Worm (Caenorhabditis elegans) whole organism, L4 larva: Measurements from ENCODE around the gene srx-87.

ENCODE experiments used
- D1046.2 ChIP-seq: fragments of 200-800 bp; sonication (Bioruptor generic); IDR thresholded peaks from 2 replicates; pipeline ENCODE4 v1.3.6; 2022; ENCODE audit warnings: missing genetic modification characterization, missing compliant biosample characterization
- F44E2.7 ChIP-seq: fragments of 200-800 bp; sonication (Bioruptor generic); IDR thresholded peaks from 2 replicates; pipeline ENCODE4 v2.1.2; 2022; ENCODE audit warnings: missing genetic modification characterization, missing compliant biosample characterization
- Y105C5A.15 ChIP-seq: fragments of 200-800 bp; sonication (Bioruptor generic); IDR thresholded peaks from 2 replicates; pipeline ENCODE4 v1.3.6; 2022; ENCODE audit warnings: missing genetic modification characterization, missing compliant biosample characterization
- Y5F2A.4 ChIP-seq: fragments of 200-800 bp; sonication (Bioruptor generic); optimal IDR thresholded peaks from 2 replicates; lab custom pipeline; 2018; ENCODE audit warnings: mild to moderate bottlenecking, missing genetic modification characterization, missing compliant biosample characterization
- ZK337.2 ChIP-seq: fragments of 200-800 bp; sonication (Bioruptor generic); IDR thresholded peaks from 2 replicates; pipeline ENCODE4 v1.3.6; 2022; ENCODE audit warnings: missing genetic modification reagents, missing genetic modification characterization, missing compliant biosample characterization
- aha-1 ChIP-seq: fragments of 150-350 bp; peaks from one replicate; lab custom pipeline; 2014; ENCODE audit warnings: missing biosample characterization, missing genetic modification characterization
- attf-4 ChIP-seq: sonication (generic microtip); optimal IDR thresholded peaks from 3 replicates; lab custom pipeline; 2017; ENCODE audit warnings: missing biosample characterization, missing genetic modification characterization
- ceh-44 ChIP-seq: fragments of 200-800 bp; sonication (Bioruptor generic); IDR thresholded peaks from 2 replicates; pipeline ENCODE4 v1.3.6; 2022; ENCODE audit warnings: missing genetic modification reagents, missing genetic modification characterization, missing compliant biosample characterization
- ceh-62 ChIP-seq: sonication (generic microtip); optimal IDR thresholded peaks from 2 replicates; lab custom pipeline; 2017; ENCODE audit warnings: missing biosample characterization, missing genetic modification characterization
- ces-1 ChIP-seq: fragments of 150-350 bp; sonication (generic microtip); optimal IDR thresholded peaks from 4 replicates; lab custom pipeline; 2014; ENCODE audit warnings: missing biosample characterization, missing genetic modification reagents, missing genetic modification characterization
- daf-16 ChIP-seq, 3 experiments: sonication (generic microtip); optimal IDR thresholded peaks; 2 replicates each; lab custom pipeline; 2016 to 2017; ENCODE audit warnings: missing genetic modification characterization in 3 of 3, missing genetic modification reagents in 3 of 3, mild to moderate bottlenecking in 2 of 3, missing compliant biosample characterization in 2 of 3, missing biosample characterization in 1 of 3, moderate library complexity in 1 of 3
- dmd-8 ChIP-seq: fragments of 200-800 bp; sonication (Bioruptor generic); IDR thresholded peaks from 2 replicates; pipeline ENCODE4 v1.3.6; 2022; ENCODE audit warnings: missing genetic modification characterization, missing compliant biosample characterization
- duxl-1 ChIP-seq: sonication (generic microtip); optimal IDR thresholded peaks from 2 replicates; lab custom pipeline; 2016; ENCODE audit warnings: mild to moderate bottlenecking, missing genetic modification characterization, moderate library complexity, missing compliant biosample characterization; ENCODE audit not compliant: poor library complexity
- dve-1 ChIP-seq: sonication (generic microtip); optimal IDR thresholded peaks from 2 replicates; lab custom pipeline; 2017; ENCODE audit warnings: antibody characterized with exemption, mild to moderate bottlenecking, missing genetic modification characterization, missing compliant biosample characterization; ENCODE audit not compliant: insufficient read depth
- egl-27 ChIP-seq: sonication (generic microtip); optimal IDR thresholded peaks from 3 replicates; lab custom pipeline; 2017; ENCODE audit warnings: missing biosample characterization, missing genetic modification reagents, missing genetic modification characterization
- gei-8 ChIP-seq: fragments of 200-800 bp; sonication (Bioruptor generic); optimal IDR thresholded peaks from 2 replicates; lab custom pipeline; 2018; ENCODE audit warnings: mild to moderate bottlenecking, missing genetic modification characterization, missing compliant biosample characterization
- lim-7 ChIP-seq: fragments of 200-800 bp; sonication (Bioruptor generic); IDR thresholded peaks from 2 replicates; pipeline ENCODE4 v1.3.6; 2022; ENCODE audit warnings: missing genetic modification characterization, missing compliant biosample characterization
- lin-1 ChIP-seq: fragments of 200-800 bp; sonication (Bioruptor generic); IDR thresholded peaks from 2 replicates; pipeline ENCODE4 v1.3.6; 2022; ENCODE audit warnings: missing genetic modification reagents, missing genetic modification characterization, missing compliant biosample characterization
- lin-29 ChIP-seq: fragments of 200-800 bp; sonication (Bioruptor generic); IDR thresholded peaks from 2 replicates; pipeline ENCODE4 v1.3.6; 2022; ENCODE audit warnings: missing genetic modification reagents, missing genetic modification characterization, missing compliant biosample characterization
- lin-38 ChIP-seq: fragments of 200-800 bp; sonication (Bioruptor generic); IDR thresholded peaks from 2 replicates; pipeline ENCODE4 v1.3.6; 2022; ENCODE audit warnings: missing genetic modification reagents, missing genetic modification characterization, missing compliant biosample characterization
- lsy-2 ChIP-seq, 2 experiments: fragments of 150-350 bp in 1 of 2; sonication (generic microtip) in 1 of 2; optimal IDR thresholded peaks; 2 replicates each; lab custom pipeline; 2014 to 2017; ENCODE audit warnings: missing biosample characterization in 2 of 2, missing genetic modification characterization in 2 of 2
- madf-9 ChIP-seq: fragments of 200-800 bp; sonication (Bioruptor generic); conservative IDR thresholded peaks from 2 replicates; pipeline ENCODE4 v1.3.6; 2022; ENCODE audit warnings: missing genetic modification reagents, missing genetic modification characterization, missing compliant biosample characterization
- mdt-29 ChIP-seq: fragments of 200-800 bp; sonication (Bioruptor generic); IDR thresholded peaks from 2 replicates; pipeline ENCODE4 v1.3.6; 2022; ENCODE audit warnings: missing genetic modification reagents, missing genetic modification characterization, missing compliant biosample characterization
- nhr-10 ChIP-seq: fragments of 150-350 bp; optimal IDR thresholded peaks from 2 replicates; lab custom pipeline; 2014; ENCODE audit warnings: missing biosample characterization, missing genetic modification characterization
- nhr-102 ChIP-seq: sonication (generic microtip); optimal IDR thresholded peaks from 2 replicates; lab custom pipeline; 2016; ENCODE audit warnings: mild to moderate bottlenecking, missing genetic modification characterization, moderate library complexity, missing compliant biosample characterization
- nhr-25 ChIP-seq: sonication (generic microtip); optimal IDR thresholded peaks from 2 replicates; lab custom pipeline; 2017; ENCODE audit warnings: missing genetic modification characterization, mild to moderate bottlenecking, missing compliant biosample characterization, antibody characterized with exemption, moderate library complexity, borderline replicate concordance; ENCODE audit not compliant: insufficient read depth
- nhr-41 ChIP-seq: fragments of 200-800 bp; sonication (Bioruptor generic); IDR thresholded peaks from 2 replicates; pipeline ENCODE4 v1.3.6; 2022; ENCODE audit warnings: missing genetic modification reagents, missing genetic modification characterization, missing compliant biosample characterization
- nhr-42 ChIP-seq: fragments of 200-800 bp; sonication (Bioruptor generic); IDR thresholded peaks from 2 replicates; pipeline ENCODE4 v1.3.6; 2022; ENCODE audit warnings: missing genetic modification characterization, missing compliant biosample characterization
- nhr-6 ChIP-seq: fragments of 150-350 bp; optimal IDR thresholded peaks from 2 replicates; lab custom pipeline; 2014; ENCODE audit warnings: missing biosample characterization, missing genetic modification characterization
- nhr-77 ChIP-seq: fragments of 150-350 bp; optimal IDR thresholded peaks from 2 replicates; lab custom pipeline; 2014; ENCODE audit warnings: missing biosample characterization, missing genetic modification characterization
- pha-4 ChIP-seq, 2 experiments: fragments of 150-350 bp in 1 of 2; fragments of 200-800 bp in 1 of 2; sonication (Bioruptor generic) in 1 of 2; IDR thresholded peaks in 1 of 2; optimal IDR thresholded peaks in 1 of 2; 2 replicates each; pipeline versions ENCODE4 v1.3.6 to Lab custom; 2014 to 2022; ENCODE audit warnings: missing genetic modification characterization in 2 of 2, missing genetic modification reagents in 2 of 2, missing biosample characterization in 1 of 2, missing compliant biosample characterization in 1 of 2
- saeg-2 ChIP-seq: fragments of 200-800 bp; sonication (Bioruptor generic); IDR thresholded peaks from 2 replicates; pipeline ENCODE4 v1.3.6; 2022; ENCODE audit warnings: missing genetic modification reagents, missing genetic modification characterization, missing compliant biosample characterization
- sdz-12 ChIP-seq: fragments of 200-800 bp; sonication (Bioruptor generic); optimal IDR thresholded peaks from 2 replicates; lab custom pipeline; 2018; ENCODE audit warnings: mild to moderate bottlenecking, missing genetic modification characterization, missing compliant biosample characterization
- snpc-4 ChIP-seq: fragments of 150-350 bp; optimal IDR thresholded peaks from 2 replicates; lab custom pipeline; 2014; ENCODE audit warnings: missing biosample characterization, missing genetic modification characterization
- spr-1 ChIP-seq: sonication (generic microtip); optimal IDR thresholded peaks from 2 replicates; lab custom pipeline; 2016; ENCODE audit warnings: mild to moderate bottlenecking, missing genetic modification characterization, missing compliant biosample characterization
- unc-130 ChIP-seq: sonication (generic microtip); optimal IDR thresholded peaks from 2 replicates; lab custom pipeline; 2016; ENCODE audit warnings: missing genetic modification reagents, missing genetic modification characterization, missing compliant biosample characterization
- unc-39 ChIP-seq: sonication (generic microtip); optimal IDR thresholded peaks from 2 replicates; lab custom pipeline; 2017; ENCODE audit warnings: missing biosample characterization, missing genetic modification characterization
- unc-62 ChIP-seq, 3 experiments: fragments of 150-350 bp in 1 of 3; sonication (generic microtip); optimal IDR thresholded peaks in 2 of 3; peaks in 1 of 3; 1 replicate in 1 of 3; 2 replicates in 2 of 3; lab custom pipeline; 2014 to 2017; ENCODE audit warnings: missing biosample characterization in 3 of 3, missing genetic modification characterization in 3 of 3, missing genetic modification reagents in 3 of 3, missing genotype in 1 of 3
- vab-7 ChIP-seq: fragments of 200-800 bp; sonication (Bioruptor generic); IDR thresholded peaks from 2 replicates; pipeline ENCODE4 v1.3.6; 2022; ENCODE audit warnings: missing genetic modification reagents, missing genetic modification characterization, missing compliant biosample characterization
- zag-1 ChIP-seq: fragments of 150-350 bp; optimal IDR thresholded peaks from 2 replicates; lab custom pipeline; 2014; ENCODE audit warnings: missing biosample characterization, missing genetic modification characterization
- zfp-3 ChIP-seq: fragments of 200-800 bp; sonication (Bioruptor generic); conservative IDR thresholded peaks from 2 replicates; pipeline ENCODE4 v1.3.6; 2022; ENCODE audit warnings: missing genetic modification reagents, missing genetic modification characterization, missing compliant biosample characterization

The srx-87 gene

ce11 chrV:11532964-11533363, 31.7 kb upstream of the srx-87 start (continued):
- no peak for TF ChIP-seq nhr-77
- TF ChIP-seq unc-130 (GFP tag; lab: Kevin White, UChicago), result no peak
- TF ChIP-seq lim-7, result peak; percentile 42; the same call in 1 of the 2 replicates
- peak; percentile 69 for TF ChIP-seq aha-1 (tag; lab: Kevin White, UChicago)
- TF ChIP-seq attf-4 (tag; lab: Kevin White, UChicago), result no peak
- TF ChIP-seq lsy-2 (tag; optimal IDR thresholded peaks at IDR 0.05; lab: Kevin White, UChicago), result no peak
- no peak for TF ChIP-seq unc-39
- TF ChIP-seq vab-7 (GFP tag; lab: Robert Waterston, UW), result no peak
- no peak for TF ChIP-seq nhr-41 (GFP tag; lab: Robert Waterston, UW)
- TF ChIP-seq duxl-1 (tag; lab: Kevin White, UChicago), result no peak
- no peak for TF ChIP-seq ces-1 (GFP tag; lab: Kevin White, UChicago)
- no peak for TF ChIP-seq ZK337.2 (GFP tag; lab: Robert Waterston, UW)
- TF ChIP-seq nhr-25 (tag; lab: Kevin White, UChicago), result peak; percentile 87
- TF ChIP-seq snpc-4 (tag; lab: Kevin White, UChicago), result no peak
- no peak for TF ChIP-seq dmd-8 (GFP tag; lab: Robert Waterston, UW)
- TF ChIP-seq zfp-3, result no peak; the same call in 1 of the 2 replicates
- no peak for TF ChIP-seq nhr-102
- no peak for TF ChIP-seq sdz-12
- no peak for TF ChIP-seq F44E2.7 (GFP tag; lab: Robert Waterston, UW)
- 0 out of 2 replicates have a peak, but pooled peaks have one; percentile 16 for TF ChIP-seq lin-38
- TF ChIP-seq saeg-2 (GFP tag; lab: Robert Waterston, UW), result no peak
- TF ChIP-seq lin-1 (GFP tag; lab: Robert Waterston, UW), result no peak
- no peak for TF ChIP-seq Y105C5A.15
- TF ChIP-seq ceh-44 (GFP tag; lab: Robert Waterston, UW), result no peak
- no peak for TF ChIP-seq Y5F2A.4 (GFP tag; lab: Kevin White, UChicago)
- TF ChIP-seq spr-1 (tag; lab: Kevin White, UChicago), result no peak
- TF ChIP-seq lin-29 (GFP tag; lab: Robert Waterston, UW), result 0 out of 2 replicates have a peak, but pooled peaks have one; percentile 25

- TF ChIP-seq zag-1 (tag; lab: Kevin White, UChicago) (no peak), egl-27 (tag; lab: Kevin White, UChicago) (no peak), nhr-10 (tag; lab: Kevin White, UChicago) (no peak), aha-1 (tag; lab: Kevin White, UChicago) (peak; percentile 93), D1046.2 (GFP tag; lab: Robert Waterston, UW) (0 out of 2 replicates have a peak, but pooled peaks have one; percentile 51), gei-8 (no peak), pha-4 (GFP tag; IDR thresholded peaks at IDR 0.05; lab: Robert Waterston, UW) (0 out of 2 replicates have a peak, but pooled peaks have one; percentile 39), pha-4 (tag; optimal IDR thresholded peaks at IDR 0.05; lab: Kevin White, UChicago) (no peak), madf-9 (GFP tag; lab: Robert Waterston, UW) (no peak; the same call in 1 of the 2 replicates), nhr-102 (no peak), mdt-29 (GFP tag; lab: Robert Waterston, UW) (no peak), unc-62 (GFP tag; optimal IDR thresholded peaks at IDR 0.05 in 1 of 2; lab: Kevin White, UChicago) (peak in 1 of 2 experiments; percentile 93), unc-62 (tag; optimal IDR thresholded peaks at IDR 0.05; lab: Kevin White, UChicago) (no peak), dve-1 (tag; lab: Kevin White, UChicago) (no peak), nhr-42 (GFP tag; lab: Robert Waterston, UW) (no peak), ceh-62 (no peak), daf-16 (GFP tag; optimal IDR thresholded peaks at IDR 0.05; lab: Kevin White, UChicago) (peak in 1 of 2 experiments; percentile 29), daf-16 (tag; optimal IDR thresholded peaks at IDR 0.05; lab: Kevin White, UChicago) (no peak), nhr-6 (tag; lab: Kevin White, UChicago) (no peak), lin-38 (no peak)
Measured at ce11 chrV:11533365-11533949, 31.2 kb upstream of the srx-87 start.
